Worm (Caenorhabditis elegans) whole organism, L4 larva: ENCODE data around the gene argn-1.

ENCODE experiments used
- dpl-1 ChIP-seq: fragments of 150-350 bp; optimal IDR thresholded peaks from 2 replicates; lab custom pipeline; 2014; ENCODE audit warnings: missing biosample characterization, missing genetic modification reagents, missing genetic modification characterization
- dve-1 ChIP-seq: sonication (generic microtip); optimal IDR thresholded peaks from 2 replicates; lab custom pipeline; 2017; ENCODE audit warnings: antibody characterized with exemption, mild to moderate bottlenecking, missing genetic modification characterization, missing compliant biosample characterization; ENCODE audit not compliant: insufficient read depth
- nhr-111 ChIP-seq: fragments of 200-800 bp; sonication (Bioruptor generic); optimal IDR thresholded peaks from 2 replicates; lab custom pipeline; 2018; ENCODE audit warnings: mild to moderate bottlenecking, missing genetic modification characterization, missing compliant biosample characterization
- saeg-2 ChIP-seq: fragments of 200-800 bp; sonication (Bioruptor generic); IDR thresholded peaks from 2 replicates; pipeline ENCODE4 v1.3.6; 2022; ENCODE audit warnings: missing genetic modification reagents, missing genetic modification characterization, missing compliant biosample characterization

DNA sequence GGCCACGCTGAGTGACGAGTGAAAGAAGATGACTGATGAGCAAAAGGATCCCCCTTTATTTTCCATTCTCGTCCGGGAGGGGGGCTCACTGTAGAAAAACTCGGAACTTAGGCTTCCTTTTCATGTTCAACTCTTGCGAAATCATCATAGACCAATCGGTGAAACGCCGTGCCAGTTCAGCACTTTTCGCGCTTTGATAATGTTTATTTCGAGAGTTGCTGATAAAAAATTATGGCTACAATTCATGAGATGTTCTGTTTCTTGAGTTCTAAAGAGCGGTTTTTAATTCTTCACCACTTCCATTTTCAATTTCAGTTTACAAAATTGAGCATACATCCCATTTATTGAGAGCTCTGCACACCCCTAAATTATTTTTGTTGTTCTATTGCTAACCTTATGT lies 41.0 kb downstream of the argn-1 start:
- TF ChIP-seq dpl-1 (GFP tag; lab: Kevin White, UChicago), result no peak
- TF ChIP-seq saeg-2, result no peak
- no peak for TF ChIP-seq nhr-111 (GFP tag; lab: Kevin White, UChicago)
- no peak for TF ChIP-seq dve-1 (tag; lab: Kevin White, UChicago)
